Worm (Caenorhabditis elegans): ENCODE data around the gene sru-1.

The sru-1 gene

DNA sequence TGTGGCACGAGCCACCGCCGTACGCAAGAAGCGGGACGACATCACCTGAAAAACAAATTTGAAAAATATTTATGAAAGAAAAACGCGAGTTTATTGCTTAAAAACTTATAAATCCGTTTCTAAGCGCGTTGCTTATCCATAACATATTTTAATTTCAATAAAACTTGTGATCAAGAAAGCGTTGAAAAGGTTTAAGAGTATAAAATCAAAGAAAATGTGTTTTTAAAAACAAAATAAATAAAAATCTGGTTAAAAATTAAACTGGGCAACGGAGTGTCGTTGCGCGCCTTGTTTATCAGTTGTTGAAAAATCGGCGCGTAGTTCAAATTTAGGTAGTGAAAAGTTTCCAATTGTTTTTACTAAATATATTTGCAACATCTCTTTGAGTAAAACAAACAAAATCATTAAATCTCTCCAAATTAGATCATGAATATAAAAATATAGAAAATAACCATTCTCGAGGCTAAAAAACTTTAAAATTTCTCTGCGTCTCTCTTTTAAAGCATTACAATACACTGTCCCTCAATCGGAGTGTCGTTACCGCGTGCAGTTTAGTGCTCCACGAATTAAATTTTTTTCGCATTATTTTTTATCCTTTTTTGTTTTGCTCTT, 36.5 kb downstream of the sru-1 start, which contains the start of gene ndua-5:
ndua-5 (minus strand) TSS at position 51 of the 612 bp plus-strand sequence.
- TF ChIP-seq snpc-4 (tag; optimal IDR thresholded peaks at IDR 0.05) (peak; percentile 7), fkh-10 (GFP tag; optimal IDR thresholded peaks at IDR 0.05) (no peak), hmg-11 (tag; optimal IDR thresholded peaks at IDR 0.05) (peak; percentile 32), jun-1 (tag; optimal IDR thresholded peaks at IDR 0.05) (no peak), nhr-23 (tag; optimal IDR thresholded peaks at IDR 0.05) (peak; percentile 12), ztf-11 (tag; optimal IDR thresholded peaks at IDR 0.05) (no peak), ceh-9 (tag; optimal IDR thresholded peaks at IDR 0.05) (no peak), egl-5 (tag; optimal IDR thresholded peaks at IDR 0.05) (peak; percentile 23), egl-27 (tag; optimal IDR thresholded peaks at IDR 0.05) (no peak), nhr-76 (tag; optimal IDR thresholded peaks at IDR 0.05) (no peak), pha-4 (tag; optimal IDR thresholded peaks at IDR 0.05) (peak; percentile 64), lin-15B (tag; optimal IDR thresholded peaks at IDR 0.05) (peak; percentile 59), nfya-1 (tag; optimal IDR thresholded peaks at IDR 0.05; ENCODE audit: insufficient read depth) (peak; percentile 55), pqm-1 (tag; optimal IDR thresholded peaks at IDR 0.05) (no peak), mdl-1 (tag; optimal IDR thresholded peaks at IDR 0.05) (no peak)

DNA sequence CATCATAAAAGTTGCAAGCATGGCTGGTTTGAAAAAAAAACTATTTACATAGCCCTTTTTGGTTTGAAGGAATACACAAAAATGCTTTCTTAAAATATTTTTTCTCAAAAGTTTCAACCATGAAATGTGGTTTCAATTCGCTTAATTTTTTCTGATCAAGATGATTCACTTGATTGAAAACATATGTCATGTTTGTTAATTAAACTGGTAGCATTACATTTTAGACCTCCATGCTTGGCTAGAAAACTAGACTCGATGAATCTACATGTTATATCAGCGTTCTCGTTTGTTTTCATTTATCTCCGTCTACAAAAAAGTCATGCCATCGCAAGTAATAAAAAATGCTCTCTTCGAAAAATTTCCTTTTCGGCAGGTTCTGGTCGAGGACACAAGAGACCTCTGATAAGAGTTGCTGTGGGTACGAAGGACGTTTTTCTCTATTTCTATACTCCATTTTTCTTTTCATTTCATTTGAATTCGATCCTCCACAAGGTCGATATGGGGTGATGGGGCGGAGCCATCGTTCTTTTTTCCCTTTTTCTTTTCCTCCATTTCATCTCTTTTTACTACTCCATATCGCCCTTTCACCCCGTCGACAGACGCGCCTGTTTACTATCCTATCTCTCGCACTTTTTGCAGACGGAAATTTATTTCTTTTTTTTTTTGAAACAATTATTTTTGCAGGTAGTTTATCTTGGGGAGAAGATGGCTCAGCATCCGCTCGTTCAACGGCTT, 37.4 kb downstream of the sru-1 start, which contains the start of gene elo-1:
elo-1 (plus strand) TSS at position 685 of the 735 bp plus-strand sequence.
- TF ChIP-seq fkh-10 (GFP tag; optimal IDR thresholded peaks at IDR 0.05), result no peak
- TF ChIP-seq pqm-1 (tag; optimal IDR thresholded peaks at IDR 0.05), result peak; percentile 82
- TF ChIP-seq nfya-1 (tag; optimal IDR thresholded peaks at IDR 0.05; ENCODE audit: insufficient read depth), result peak; percentile 29
- no peak for TF ChIP-seq elt-3 (tag; optimal IDR thresholded peaks at IDR 0.05)
- TF ChIP-seq pha-4 (tag; optimal IDR thresholded peaks at IDR 0.05), result peak; percentile 27
- TF ChIP-seq fos-1 (tag; optimal IDR thresholded peaks at IDR 0.05), result peak; percentile 19
- TF ChIP-seq elt-2 (tag; optimal IDR thresholded peaks at IDR 0.05), result peak; percentile 95
- TF ChIP-seq egl-27 (tag; optimal IDR thresholded peaks at IDR 0.05), result peak; percentile 30
- no peak for TF ChIP-seq ceh-16 (tag; optimal IDR thresholded peaks at IDR 0.05)
- no peak for TF ChIP-seq mml-1 (tag; optimal IDR thresholded peaks at IDR 0.05)
- peak; percentile 53 for TF ChIP-seq jun-1 (tag; optimal IDR thresholded peaks at IDR 0.05)

DNA sequence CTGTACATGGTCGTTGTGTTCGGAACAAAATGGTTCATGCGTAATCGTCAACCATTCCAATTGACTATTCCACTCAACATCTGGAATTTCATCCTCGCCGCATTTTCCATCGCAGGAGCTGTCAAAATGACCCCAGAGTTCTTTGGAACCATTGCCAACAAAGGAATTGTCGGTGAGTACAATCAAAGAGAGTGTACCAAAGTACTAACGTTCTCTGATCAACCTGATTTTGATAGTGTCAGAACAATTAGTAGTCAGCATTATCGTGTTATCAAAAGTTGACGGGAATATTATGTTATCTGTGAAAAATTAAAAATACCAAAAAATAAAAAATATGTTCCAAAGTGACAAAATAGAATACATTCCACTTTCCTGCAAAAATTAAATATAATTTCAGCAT, 38.6 kb downstream of the sru-1 start:
- TF ChIP-seq elt-2 (tag; optimal IDR thresholded peaks at IDR 0.05) (peak; percentile 85), pha-4 (tag; optimal IDR thresholded peaks at IDR 0.05) (peak; percentile 48), ceh-82 (tag; optimal IDR thresholded peaks at IDR 0.05) (no peak), pqm-1 (tag; optimal IDR thresholded peaks at IDR 0.05) (peak; percentile 88), elt-1 (tag; optimal IDR thresholded peaks at IDR 0.05) (no peak), nhr-12 (tag; optimal IDR thresholded peaks at IDR 0.05) (no peak), ceh-9 (tag; optimal IDR thresholded peaks at IDR 0.05) (no peak), nfya-1 (tag; optimal IDR thresholded peaks at IDR 0.05; ENCODE audit: insufficient read depth) (no peak), nhr-11 (tag; optimal IDR thresholded peaks at IDR 0.05) (no peak), skn-1 (tag; optimal IDR thresholded peaks at IDR 0.05) (peak; percentile 7)

DNA sequence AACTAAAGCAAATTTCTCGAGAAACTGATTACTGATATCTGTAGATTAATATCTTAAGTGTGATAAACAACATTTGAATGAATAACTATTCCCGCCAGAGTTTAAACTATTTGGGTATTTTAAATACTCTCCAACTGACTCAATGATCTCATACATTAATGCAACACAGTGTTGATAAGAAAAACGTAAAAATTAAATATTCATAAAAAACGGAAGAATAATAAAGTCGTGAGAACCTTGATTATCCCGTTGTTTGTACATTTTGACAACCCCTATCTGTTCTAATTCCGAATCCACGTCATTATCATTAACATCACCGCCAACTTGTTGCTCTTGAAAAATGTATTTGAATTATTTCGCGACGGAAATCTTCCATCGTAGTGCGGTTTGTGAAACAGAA, 41.2 kb downstream of the sru-1 start, which contains the start of gene elo-7:
elo-7 (plus strand) TSS at position 301 of the 400 bp plus-strand sequence.
- TF ChIP-seq nhr-28 (tag; optimal IDR thresholded peaks at IDR 0.05) (no peak), elt-1 (tag; optimal IDR thresholded peaks at IDR 0.05) (no peak), mdl-1 (tag; optimal IDR thresholded peaks at IDR 0.05) (no peak), daf-12 (tag; optimal IDR thresholded peaks at IDR 0.05) (no peak), jun-1 (tag; optimal IDR thresholded peaks at IDR 0.05) (no peak), unc-39 (tag; optimal IDR thresholded peaks at IDR 0.05) (no peak), eor-1 (tag; optimal IDR thresholded peaks at IDR 0.05) (no peak), unc-62 (GFP tag; optimal IDR thresholded peaks at IDR 0.05) (no peak), fkh-2 (tag; optimal IDR thresholded peaks at IDR 0.05) (no peak), mml-1 (tag; optimal IDR thresholded peaks at IDR 0.05) (no peak), elt-2 (tag; optimal IDR thresholded peaks at IDR 0.05) (no peak), egl-27 (tag; optimal IDR thresholded peaks at IDR 0.05) (no peak)

DNA sequence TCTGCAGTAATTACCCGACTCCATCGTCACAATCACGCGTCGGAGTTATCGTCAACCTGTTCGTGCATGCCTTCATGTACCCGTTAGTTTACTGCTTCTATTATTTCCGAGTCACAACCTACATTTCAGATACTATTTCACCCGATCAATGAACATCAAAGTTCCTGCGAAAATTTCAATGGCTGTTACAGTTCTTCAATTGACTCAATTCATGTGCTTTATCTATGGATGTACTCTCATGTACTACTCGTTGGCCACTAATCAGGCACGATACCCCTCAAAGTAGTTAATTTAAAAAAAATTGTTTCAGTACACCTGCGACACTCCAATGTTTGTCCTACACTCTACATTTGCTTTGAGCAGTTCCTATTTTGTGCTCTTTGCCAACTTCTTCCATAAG, 42.4 kb downstream of the sru-1 start:
- TF ChIP-seq nhr-11 (tag; optimal IDR thresholded peaks at IDR 0.05) (no peak), nhr-43 (tag; optimal IDR thresholded peaks at IDR 0.05; ENCODE audit: poor library complexity, severe bottlenecking) (peak; percentile 7), nhr-28 (tag; optimal IDR thresholded peaks at IDR 0.05) (no peak), lsy-12 (tag; optimal IDR thresholded peaks at IDR 0.05) (peak; percentile 44), fkh-2 (tag; optimal IDR thresholded peaks at IDR 0.05) (no peak), nhr-25 (tag; optimal IDR thresholded peaks at IDR 0.05) (peak; percentile 39), nfya-1 (tag; optimal IDR thresholded peaks at IDR 0.05; ENCODE audit: insufficient read depth) (no peak), lin-39 (tag; optimal IDR thresholded peaks at IDR 0.05) (no peak), ceh-16 (tag; optimal IDR thresholded peaks at IDR 0.05) (no peak), egl-27 (tag; optimal IDR thresholded peaks at IDR 0.05) (no peak), ama-1 (optimal IDR thresholded peaks at IDR 0.05) (peak; percentile 45), nhr-23 (tag; optimal IDR thresholded peaks at IDR 0.05) (peak; percentile 8)

All from whole organism, L3 larva.